Fruit fly (Drosophila melanogaster): ENCODE data around the gene spo.
A peak's percentile ranks its signal among the peaks of the same experiment; 100 is the strongest.

Gene spo

dm6 chr3L:5626465-5626864 is 34.1 kb upstream of the spo start (continued):
- TF ChIP-seq Met (GFP tag; optimal IDR thresholded peaks at IDR 0.05) (peak; percentile 65), salr (GFP tag; optimal IDR thresholded peaks at IDR 0.05) (peak in 1 of 2 experiments; percentile 59), CG9139 (GFP tag; optimal IDR thresholded peaks at IDR 0.05) (no peak), CG11294 (GFP tag; IDR thresholded peaks at IDR 0.05) (no peak), CG8119 (GFP tag; IDR thresholded peaks at IDR 0.05) (peak; percentile 69), lz (GFP tag; optimal IDR thresholded peaks at IDR 0.05) (peak; percentile 15), CG10669 (GFP tag; optimal IDR thresholded peaks at IDR 0.05) (no peak), CG34406 (GFP tag; optimal IDR thresholded peaks at IDR 0.05) (no peak), CG1621 (tag; optimal IDR thresholded peaks at IDR 0.05) (no peak), Sox15 (GFP tag; optimal IDR thresholded peaks at IDR 0.05) (no peak), fd85E (GFP tag; optimal IDR thresholded peaks at IDR 0.05) (no peak), CG11762 (GFP tag; optimal IDR thresholded peaks at IDR 0.05; ENCODE audit: insufficient read depth) (no peak), pdm3 (GFP tag; optimal IDR thresholded peaks at IDR 0.05) (peak; percentile 37), CG15336 (GFP tag; IDR thresholded peaks at IDR 0.05) (peak; percentile 83), CG32006 (GFP tag; optimal IDR thresholded peaks at IDR 0.05) (peak; percentile 83), CG8632 (GFP tag; optimal IDR thresholded peaks at IDR 0.05) (no peak), CG11902 (GFP tag; optimal IDR thresholded peaks at IDR 0.05) (no peak), cyc (GFP tag; optimal IDR thresholded peaks at IDR 0.05) (peak; percentile 34), CG6808 (GFP tag; optimal IDR thresholded peaks at IDR 0.05) (no peak), CG6163 (GFP tag; IDR thresholded peaks at IDR 0.05) (peak; percentile 73), fd59A (GFP tag; optimal IDR thresholded peaks at IDR 0.05) (no peak), CG8319 (GFP tag; optimal IDR thresholded peaks at IDR 0.05) (no peak), CG31627 (GFP tag; optimal IDR thresholded peaks at IDR 0.05) (peak; percentile 44)

- TF ChIP-seq fd59A (GFP tag; optimal IDR thresholded peaks at IDR 0.05) = no peak
- TF ChIP-seq CG6792 (GFP tag; optimal IDR thresholded peaks at IDR 0.05) = no peak
- peak; percentile 16 for TF ChIP-seq svp (GFP tag)
- TF ChIP-seq eg (GFP tag; IDR thresholded peaks at IDR 0.05) = peak; percentile 36; the same call in 1 of the 3 replicates
- TF ChIP-seq CG11294 (GFP tag; IDR thresholded peaks at IDR 0.05) = no peak
- no peak for TF ChIP-seq Lpt (GFP tag; optimal IDR thresholded peaks at IDR 0.05)
- TF ChIP-seq Blimp-1 (GFP tag; optimal IDR thresholded peaks at IDR 0.05) = peak; percentile 99
- TF ChIP-seq Sox14 (GFP tag; optimal IDR thresholded peaks at IDR 0.05) = peak; percentile 2
- TF ChIP-seq Sox102F (GFP tag; optimal IDR thresholded peaks at IDR 0.05) = peak; percentile 17
- no peak for TF ChIP-seq Eip93F (GFP tag; optimal IDR thresholded peaks at IDR 0.05)
- TF ChIP-seq Met (GFP tag; optimal IDR thresholded peaks at IDR 0.05) = peak; percentile 27
- peak; percentile 12 for TF ChIP-seq Eip78C (GFP tag)
- peak; percentile 1 for TF ChIP-seq Eip75B (GFP tag; optimal IDR thresholded peaks at IDR 0.05)
- no peak for TF ChIP-seq cyc (GFP tag; optimal IDR thresholded peaks at IDR 0.05)
- TF ChIP-seq ss (GFP tag; optimal IDR thresholded peaks at IDR 0.05) = no peak
- no peak for TF ChIP-seq salr (GFP tag; optimal IDR thresholded peaks at IDR 0.05)
- peak; percentile 65 for TF ChIP-seq CG6854 (GFP tag; optimal IDR thresholded peaks at IDR 0.05)
These were observed 32.8 kb upstream of the spo start for dm6 chr3L:5625121-5625667.

- TF ChIP-seq Hr38 (GFP tag; optimal IDR thresholded peaks at IDR 0.05) = no peak
- no peak for TF ChIP-seq cyc (GFP tag; optimal IDR thresholded peaks at IDR 0.05)
- no peak for TF ChIP-seq CG11762 (GFP tag; optimal IDR thresholded peaks at IDR 0.05; ENCODE audit: insufficient read depth)
- peak; percentile 2 for TF ChIP-seq vri (GFP tag; optimal IDR thresholded peaks at IDR 0.05)
- no peak for TF ChIP-seq Sox102F (GFP tag; optimal IDR thresholded peaks at IDR 0.05)
- no peak for TF ChIP-seq CG6163 (GFP tag; IDR thresholded peaks at IDR 0.05)
- TF ChIP-seq CG6854 (GFP tag; optimal IDR thresholded peaks at IDR 0.05) = no peak
- no peak for TF ChIP-seq CG32006 (GFP tag; optimal IDR thresholded peaks at IDR 0.05)
- TF ChIP-seq CG34406 (GFP tag; optimal IDR thresholded peaks at IDR 0.05) = no peak
- TF ChIP-seq CG4318 (GFP tag; optimal IDR thresholded peaks at IDR 0.05) = no peak
- TF ChIP-seq Blimp-1 (GFP tag; optimal IDR thresholded peaks at IDR 0.05) = peak; percentile 89
- no peak for TF ChIP-seq CG3919 (GFP tag; optimal IDR thresholded peaks at IDR 0.05)
- no peak for TF ChIP-seq achi (GFP tag; optimal IDR thresholded peaks at IDR 0.05)
- TF ChIP-seq CG10631 (GFP tag; optimal IDR thresholded peaks at IDR 0.05) = no peak
These were observed 30.9 kb upstream of the spo start for dm6 chr3L:5623296-5623695.
